Worm (Caenorhabditis elegans) whole organism, L1 larva: ENCODE data around the gene C03H12.1.

ENCODE experiments used
- aly-2 ChIP-seq: fragments of 150-350 bp; optimal IDR thresholded peaks from 2 replicates; lab custom pipeline; 2014; ENCODE audit warnings: missing biosample characterization, missing genetic modification characterization
- egl-13 ChIP-seq: sonication (generic microtip); optimal IDR thresholded peaks from 2 replicates; lab custom pipeline; 2016; ENCODE audit warnings: missing genotype, missing genetic modification reagents, missing genetic modification characterization, missing compliant biosample characterization
- elt-3 ChIP-seq, 6 experiments: fragments of 150-350 bp in 1 of 6; sonication (generic microtip); optimal IDR thresholded peaks; 2 replicates each; lab custom pipeline; 2017 to 2018; ENCODE audit warnings: missing biosample characterization in 6 of 6, missing genetic modification characterization in 6 of 6, inconsistent platforms in 1 of 6
- lir-3 ChIP-seq: sonication (generic microtip); optimal IDR thresholded peaks from 2 replicates; lab custom pipeline; 2016; ENCODE audit warnings: mild to moderate bottlenecking, missing genetic modification characterization, moderate library complexity, missing compliant biosample characterization; ENCODE audit not compliant: poor library complexity
- mdl-1 ChIP-seq, 2 experiments: fragments of 150-350 bp; optimal IDR thresholded peaks; 2 replicates each; lab custom pipeline; 2014 to 2017; ENCODE audit warnings: missing biosample characterization in 2 of 2, missing genetic modification characterization in 2 of 2, inconsistent platforms in 1 of 2
- mep-1 ChIP-seq: fragments of 150-350 bp; optimal IDR thresholded peaks from 2 replicates; lab custom pipeline; 2014; ENCODE audit warnings: missing biosample characterization, missing genetic modification characterization
- nhr-12 ChIP-seq: sonication (generic microtip); optimal IDR thresholded peaks from 2 replicates; lab custom pipeline; 2017; ENCODE audit warnings: missing biosample characterization, missing genetic modification characterization
- nhr-71 ChIP-seq: sonication (generic microtip); optimal IDR thresholded peaks from 2 replicates; lab custom pipeline; 2016; ENCODE audit warnings: mild to moderate bottlenecking, missing genetic modification characterization, moderate library complexity, missing compliant biosample characterization
- nhr-85 ChIP-seq: sonication (generic microtip); peaks from one replicate; lab custom pipeline; 2016; ENCODE audit warnings: missing genetic modification characterization, inconsistent platforms, missing compliant biosample characterization
- nhr-90 ChIP-seq: sonication (generic microtip); optimal IDR thresholded peaks from 2 replicates; lab custom pipeline; 2016; ENCODE audit warnings: mild to moderate bottlenecking, missing genetic modification characterization, missing compliant biosample characterization; ENCODE audit not compliant: poor library complexity
- pqm-1 ChIP-seq: sonication (generic microtip); optimal IDR thresholded peaks from 3 replicates; lab custom pipeline; 2017; ENCODE audit warnings: missing biosample characterization, missing genetic modification characterization
- sptf-1 ChIP-seq: fragments of 150-350 bp; optimal IDR thresholded peaks from 2 replicates; lab custom pipeline; 2014; ENCODE audit warnings: missing biosample characterization, missing genetic modification characterization
- unc-130 ChIP-seq: fragments of 150-350 bp; optimal IDR thresholded peaks from 2 replicates; lab custom pipeline; 2017; ENCODE audit warnings: missing biosample characterization, missing genetic modification characterization, inconsistent platforms

- TF ChIP-seq elt-3 (tag; optimal IDR thresholded peaks at IDR 0.05; lab: Kevin White, UChicago), result no peak
- no peak for TF ChIP-seq sptf-1 (tag; lab: Kevin White, UChicago)
- TF ChIP-seq lir-3 (tag; lab: Kevin White, UChicago), result no peak
- no peak for TF ChIP-seq nhr-90 (tag; lab: Kevin White, UChicago)
- TF ChIP-seq pqm-1 (tag; lab: Kevin White, UChicago), result no peak
- no peak for TF ChIP-seq mdl-1 (tag; optimal IDR thresholded peaks at IDR 0.05; lab: Kevin White, UChicago)
- no peak for TF ChIP-seq unc-130 (tag; lab: Kevin White, UChicago)
- TF ChIP-seq aly-2 (tag; lab: Kevin White, UChicago), result no peak
- no peak for TF ChIP-seq nhr-85
- TF ChIP-seq mep-1, result no peak
- TF ChIP-seq egl-13, result no peak
- TF ChIP-seq nhr-71, result no peak
- no peak for TF ChIP-seq nhr-12 (tag; lab: Kevin White, UChicago)
Measured at ce11 chrX:15721346-15721745, 32.1 kb downstream of the C03H12.1 start, which contains the start of gene ZK662.5.
